Worm (Caenorhabditis elegans): Measurements from ENCODE around the gene F46B3.7.

- TF ChIP-seq unc-130 (GFP tag; optimal IDR thresholded peaks at IDR 0.05) (no peak), F49E8.2 (tag; optimal IDR thresholded peaks at IDR 0.05; ENCODE audit: borderline replicate concordance) (no peak), ctbp-1 (GFP tag; IDR thresholded peaks at IDR 0.05) (no peak), jun-1 (tag; optimal IDR thresholded peaks at IDR 0.05) (no peak), nhr-42 (GFP tag; IDR thresholded peaks at IDR 0.05) (no peak), ZK546.5 (tag; optimal IDR thresholded peaks at IDR 0.05) (no peak), zag-1 (tag; optimal IDR thresholded peaks at IDR 0.05) (no peak), zip-2 (tag; optimal IDR thresholded peaks at IDR 0.05) (no peak), nhr-77 (tag; optimal IDR thresholded peaks at IDR 0.05) (no peak), lsy-2 (tag; optimal IDR thresholded peaks at IDR 0.05) (no peak), ztf-7 (tag; optimal IDR thresholded peaks at IDR 0.05) (no peak), tag-97 (GFP tag; IDR thresholded peaks at IDR 0.05) (no peak)
Measured at ce11 chrV:20626043-20626761, 7.7 kb upstream of the F46B3.7 start, which contains the start of the genes F46B3.9 and srz-18.

Data from whole organism, L4 larva.